Worm (Caenorhabditis elegans) whole organism, mixed stage, embryonic: ENCODE results near the gene R186.8.

ENCODE experiments used
- blmp-1 ChIP-seq: fragments of 150-350 bp; optimal IDR thresholded peaks from 2 replicates; lab custom pipeline; 2014; ENCODE audit warnings: missing biosample characterization, missing genetic modification characterization
- ceh-43 ChIP-seq: fragments of 200-800 bp; sonication (Bioruptor generic); optimal IDR thresholded peaks from 2 replicates; lab custom pipeline; 2018; ENCODE audit warnings: mild to moderate bottlenecking, missing genetic modification characterization, moderate library complexity, missing compliant biosample characterization
- ces-1 ChIP-seq: fragments of 150-350 bp; optimal IDR thresholded peaks from 2 replicates; lab custom pipeline; 2014; ENCODE audit warnings: missing biosample characterization, missing genetic modification reagents, missing genetic modification characterization
- cnd-1 ChIP-seq: fragments of 200-800 bp; sonication (Bioruptor generic); optimal IDR thresholded peaks from 2 replicates; lab custom pipeline; 2018; ENCODE audit warnings: mild to moderate bottlenecking, missing genetic modification characterization, missing compliant biosample characterization
- ham-2 ChIP-seq: fragments of 200-800 bp; sonication (Bioruptor generic); optimal IDR thresholded peaks from 2 replicates; lab custom pipeline; 2018; ENCODE audit warnings: mild to moderate bottlenecking, missing genetic modification characterization, missing compliant biosample characterization
- hlh-1 ChIP-seq: fragments of 150-350 bp; optimal IDR thresholded peaks from 2 replicates; lab custom pipeline; 2014; ENCODE audit warnings: missing biosample characterization, missing genetic modification reagents, missing genetic modification characterization
- lin-13 ChIP-seq: fragments of 150-350 bp; optimal IDR thresholded peaks from 2 replicates; lab custom pipeline; 2014; ENCODE audit warnings: missing biosample characterization, missing genetic modification characterization
- lsy-2 ChIP-seq: fragments of 150-350 bp; optimal IDR thresholded peaks from 2 replicates; lab custom pipeline; 2014; ENCODE audit warnings: missing biosample characterization, missing genetic modification characterization
- mls-2 ChIP-seq: sonication (generic microtip); optimal IDR thresholded peaks from 2 replicates; lab custom pipeline; 2016; ENCODE audit warnings: mild to moderate bottlenecking, missing genetic modification characterization, moderate library complexity, missing compliant biosample characterization
- nhr-12 ChIP-seq: fragments of 150-350 bp; optimal IDR thresholded peaks from 2 replicates; lab custom pipeline; 2014; ENCODE audit warnings: missing biosample characterization, missing genetic modification characterization
- nhr-76 ChIP-seq: sonication (generic microtip); optimal IDR thresholded peaks from 2 replicates; lab custom pipeline; 2017; ENCODE audit warnings: missing biosample characterization, missing genetic modification characterization
- sptf-1 ChIP-seq: sonication (generic microtip); optimal IDR thresholded peaks from 2 replicates; lab custom pipeline; 2017; ENCODE audit warnings: mild to moderate bottlenecking, missing genetic modification characterization, moderate library complexity, missing compliant biosample characterization
- unc-39 ChIP-seq: fragments of 150-350 bp; optimal IDR thresholded peaks from 2 replicates; lab custom pipeline; 2014; ENCODE audit warnings: missing biosample characterization, missing genetic modification characterization
- unc-62 ChIP-seq: fragments of 150-350 bp; optimal IDR thresholded peaks from 2 replicates; lab custom pipeline; 2014; ENCODE audit warnings: missing biosample characterization, missing genetic modification reagents, missing genetic modification characterization

ce11 chrV:12952287-12952686 is 15.5 kb downstream of the R186.8 start, which contains the start of gene pqn-68:
- no peak for TF ChIP-seq nhr-76 (tag; lab: Kevin White, UChicago)
- no peak for TF ChIP-seq nhr-12 (tag; lab: Kevin White, UChicago)
- TF ChIP-seq unc-62 (GFP tag; lab: Kevin White, UChicago) = no peak
- no peak for TF ChIP-seq blmp-1 (tag; lab: Kevin White, UChicago)
- TF ChIP-seq hlh-1 (tag; lab: Kevin White, UChicago) = no peak
- TF ChIP-seq cnd-1 (tag; lab: Kevin White, UChicago) = no peak
- no peak for TF ChIP-seq ceh-43 (GFP tag; lab: Kevin White, UChicago)
- TF ChIP-seq lsy-2 (tag; lab: Kevin White, UChicago) = no peak
- TF ChIP-seq mls-2 (tag; lab: Kevin White, UChicago) = no peak
- TF ChIP-seq sptf-1 (tag; lab: Kevin White, UChicago) = no peak
- no peak for TF ChIP-seq lin-13 (tag; lab: Kevin White, UChicago)
- no peak for TF ChIP-seq ham-2
- TF ChIP-seq unc-39 (tag; lab: Kevin White, UChicago) = no peak
- TF ChIP-seq ces-1 (GFP tag; lab: Kevin White, UChicago) = no peak
